Worm (Caenorhabditis elegans): Measurements from ENCODE around the gene denn-4.

Gene denn-4

DNA sequence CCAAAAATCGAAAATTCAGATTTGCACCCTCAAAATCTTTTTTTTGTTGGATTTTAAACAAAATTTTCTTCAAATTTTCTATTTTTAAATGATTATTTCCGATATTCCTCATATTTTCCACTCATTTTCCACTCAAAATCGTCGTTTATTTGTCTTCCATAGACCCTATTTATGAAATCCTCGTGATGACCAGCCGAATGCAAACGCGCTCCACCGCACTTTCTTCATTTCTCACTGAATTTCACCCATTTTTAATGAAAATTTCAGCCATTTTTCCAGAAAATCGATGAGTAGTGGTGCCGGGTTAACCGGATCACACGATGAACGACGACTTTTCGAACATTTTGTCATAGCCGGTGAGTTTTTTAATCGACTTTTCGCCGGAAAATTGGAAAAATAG lies at the start of gene denn-4:
denn-4 (plus strand) TSS at position 280 of the 400 bp plus-strand sequence.
- TF ChIP-seq nhr-85 (tag) (peak; percentile 60), dpl-1 (GFP tag; optimal IDR thresholded peaks at IDR 0.05) (peak in 2 of 3 experiments; percentile 14 to 58), unc-86 (tag; optimal IDR thresholded peaks at IDR 0.05) (no peak), pax-3 (tag; optimal IDR thresholded peaks at IDR 0.05) (no peak), sox-4 (tag; optimal IDR thresholded peaks at IDR 0.05) (no peak), nhr-47 (tag; optimal IDR thresholded peaks at IDR 0.05) (no peak), ces-1 (GFP tag; optimal IDR thresholded peaks at IDR 0.05) (no peak), mep-1 (tag; optimal IDR thresholded peaks at IDR 0.05) (peak; percentile 29), skn-1 (tag; optimal IDR thresholded peaks at IDR 0.05) (peak; percentile 45), snu-23 (GFP tag; optimal IDR thresholded peaks at IDR 0.05) (peak; percentile 18), fkh-4 (tag; optimal IDR thresholded peaks at IDR 0.05; ENCODE audit: borderline replicate concordance) (no peak), xbp-1 (tag; optimal IDR thresholded peaks at IDR 0.05) (peak; percentile 16), lsy-2 (tag; optimal IDR thresholded peaks at IDR 0.05) (peak in 1 of 2 experiments; percentile 56), ceh-82 (tag; optimal IDR thresholded peaks at IDR 0.05) (peak in 1 of 3 experiments; percentile 16), efl-1 (optimal IDR thresholded peaks at IDR 0.05) (peak; percentile 18 to 35), efl-1 (GFP tag; optimal IDR thresholded peaks at IDR 0.05 in 1 of 2) (peak; percentile 48 to 94), ceh-8 (GFP tag; optimal IDR thresholded peaks at IDR 0.05) (no peak), nhr-237 (tag; optimal IDR thresholded peaks at IDR 0.05) (no peak), unc-130 (tag; optimal IDR thresholded peaks at IDR 0.05) (peak; percentile 10), F16B12.6 (tag; optimal IDR thresholded peaks at IDR 0.05) (peak; percentile 11), blmp-1 (tag; optimal IDR thresholded peaks at IDR 0.05) (peak; percentile 20), lin-35 (GFP tag; optimal IDR thresholded peaks at IDR 0.05) (peak; percentile 11 to 48), lin-15B (tag; optimal IDR thresholded peaks at IDR 0.05) (peak; percentile 4), efl-3 (GFP tag; optimal IDR thresholded peaks at IDR 0.05) (no peak)

DNA sequence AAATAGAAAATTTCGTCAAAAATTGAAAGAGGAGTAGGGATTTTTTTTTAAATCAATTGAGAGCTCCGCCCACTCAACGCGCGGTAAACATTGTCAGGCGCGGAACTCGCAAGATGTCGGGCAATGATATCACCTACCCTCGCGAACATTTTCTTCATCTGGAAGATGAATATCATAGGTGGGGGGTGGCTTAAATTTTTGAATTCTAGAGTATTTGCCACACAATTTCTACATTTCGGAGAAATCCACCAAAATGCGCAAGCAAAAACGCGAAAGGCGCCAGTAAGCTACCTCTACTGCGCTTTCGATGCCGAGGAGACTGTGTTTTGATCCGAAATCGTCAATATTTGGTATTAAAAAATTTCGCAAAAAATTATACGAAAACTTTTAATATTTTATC lies 45.3 kb upstream of the denn-4 start:
- TF ChIP-seq nhr-90 (tag; optimal IDR thresholded peaks at IDR 0.05; ENCODE audit: poor library complexity), result no peak
- TF ChIP-seq aha-1 (tag; optimal IDR thresholded peaks at IDR 0.05), result no peak
- no peak for TF ChIP-seq nhr-77 (tag; optimal IDR thresholded peaks at IDR 0.05)
- TF ChIP-seq fkh-8 (tag; optimal IDR thresholded peaks at IDR 0.05), result no peak
- no peak for TF ChIP-seq pqm-1 (tag; optimal IDR thresholded peaks at IDR 0.05)
- TF ChIP-seq ztf-4 (tag; optimal IDR thresholded peaks at IDR 0.05), result no peak
- no peak for TF ChIP-seq lsy-2 (tag; optimal IDR thresholded peaks at IDR 0.05)
- no peak for TF ChIP-seq unc-86 (tag; optimal IDR thresholded peaks at IDR 0.05)
- no peak for TF ChIP-seq snu-23 (GFP tag; optimal IDR thresholded peaks at IDR 0.05)
- TF ChIP-seq grh-1 (GFP tag; IDR thresholded peaks at IDR 0.05), result no peak
- no peak for TF ChIP-seq vab-15 (tag; optimal IDR thresholded peaks at IDR 0.05)
- no peak for TF ChIP-seq nhr-85 (tag)
- TF ChIP-seq ceh-8 (GFP tag; optimal IDR thresholded peaks at IDR 0.05), result no peak
- TF ChIP-seq pax-3 (tag; optimal IDR thresholded peaks at IDR 0.05), result no peak
- TF ChIP-seq lin-39 (tag; optimal IDR thresholded peaks at IDR 0.05), result no peak
- TF ChIP-seq Y116A8C.19 (tag; optimal IDR thresholded peaks at IDR 0.05; ENCODE audit: borderline replicate concordance), result no peak

DNA sequence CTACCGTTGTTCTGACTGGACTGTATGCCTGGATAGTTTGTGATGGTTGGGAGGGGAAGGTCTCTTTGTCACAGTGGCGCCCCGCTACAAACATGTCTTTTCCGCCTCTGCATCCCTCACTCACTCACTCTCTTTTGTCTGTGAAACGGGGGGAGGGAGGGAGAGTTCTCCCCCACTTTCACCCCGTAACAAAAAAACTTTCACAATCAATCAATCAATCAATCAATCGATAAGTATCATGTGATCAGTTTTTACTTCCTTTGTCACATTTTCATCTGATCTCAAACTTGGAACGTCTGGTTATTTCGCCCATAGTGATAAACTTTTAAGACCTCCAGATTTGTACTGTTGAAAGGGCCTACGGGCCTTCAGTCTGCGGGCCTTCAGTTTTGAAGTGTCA lies 32.2 kb upstream of the denn-4 start:
- peak; percentile 91 for TF ChIP-seq blmp-1 (tag; optimal IDR thresholded peaks at IDR 0.05)
- TF ChIP-seq ceh-82 (tag; optimal IDR thresholded peaks at IDR 0.05), result no peak
- TF ChIP-seq nhr-85 (tag), result peak; percentile 78

DNA sequence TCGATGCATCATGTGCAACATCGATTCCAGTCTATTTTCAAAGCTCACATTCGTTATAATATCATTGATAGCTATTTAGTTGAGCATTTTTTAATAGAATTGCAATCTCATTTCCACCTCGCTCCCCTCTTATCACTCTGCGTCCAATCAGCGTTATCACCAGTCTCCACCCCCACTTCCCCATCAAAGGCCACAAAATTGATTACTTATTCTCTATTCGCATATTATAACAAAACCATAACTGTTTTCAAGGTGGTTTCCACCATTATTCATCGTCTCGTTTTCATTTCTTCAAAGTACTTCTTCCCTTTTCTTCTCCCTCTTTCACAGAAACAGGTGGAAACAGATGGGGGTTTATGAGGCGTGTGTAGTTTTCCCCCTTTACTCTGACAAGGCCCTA lies 31.2 kb upstream of the denn-4 start:
- TF ChIP-seq efl-1 (optimal IDR thresholded peaks at IDR 0.05) (no peak), efl-1 (GFP tag; optimal IDR thresholded peaks at IDR 0.05 in 1 of 2) (peak in 1 of 2 experiments; percentile 35), egl-13 (tag; optimal IDR thresholded peaks at IDR 0.05) (no peak), blmp-1 (tag; optimal IDR thresholded peaks at IDR 0.05) (peak; percentile 15)

DNA sequence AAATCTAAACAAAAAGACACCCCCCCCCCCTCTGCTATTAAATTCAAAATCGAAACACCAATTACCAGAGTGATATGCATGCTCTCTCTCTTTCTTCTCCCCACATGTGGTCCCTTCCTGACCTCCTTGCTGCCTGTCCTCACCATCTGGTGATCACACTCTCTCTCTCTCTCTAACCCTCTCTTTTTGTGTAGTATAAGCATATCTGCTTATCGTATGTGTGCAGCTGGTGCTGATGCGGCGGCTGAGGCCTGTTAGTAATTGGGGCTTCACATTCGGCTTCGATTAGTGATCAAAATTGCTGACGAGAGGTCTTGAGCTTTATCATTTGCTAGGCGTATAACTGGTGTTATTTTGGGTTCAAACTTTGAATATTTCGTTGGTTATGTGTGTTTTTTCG lies 28.8 kb upstream of the denn-4 start:
- TF ChIP-seq tbx-2 (tag; optimal IDR thresholded peaks at IDR 0.05) (no peak), rnt-1 (tag; optimal IDR thresholded peaks at IDR 0.05) (peak; percentile 6), mep-1 (tag; optimal IDR thresholded peaks at IDR 0.05) (no peak), fkh-4 (tag; optimal IDR thresholded peaks at IDR 0.05; ENCODE audit: borderline replicate concordance) (peak; percentile 83), ztf-11 (tag; optimal IDR thresholded peaks at IDR 0.05) (peak in 1 of 2 experiments; percentile 31), blmp-1 (tag; optimal IDR thresholded peaks at IDR 0.05) (no peak), unc-130 (tag; optimal IDR thresholded peaks at IDR 0.05) (no peak), nhr-85 (tag) (no peak), ets-5 (GFP tag; IDR thresholded peaks at IDR 0.05) (no peak), unc-62 (GFP tag; optimal IDR thresholded peaks at IDR 0.05) (no peak), dsc-1 (tag; optimal IDR thresholded peaks at IDR 0.05) (peak; percentile 97), nhr-77 (tag; optimal IDR thresholded peaks at IDR 0.05) (no peak), nhr-12 (tag; optimal IDR thresholded peaks at IDR 0.05) (no peak), C04F5.9 (tag; optimal IDR thresholded peaks at IDR 0.05) (no peak), grh-1 (GFP tag; IDR thresholded peaks at IDR 0.05) (no peak)

All from whole organism, L1 larva.